Fruit fly (Drosophila melanogaster) S2 (cell line): Measurements from ENCODE around the gene CG4617.

ENCODE experiments used
- CG8478 ChIP-seq: fragments of >200 bp; optimal IDR thresholded peaks from 2 replicates; lab custom pipeline; 2018
- CTCF ChIP-seq, 2 experiments: fragments of >200 bp; optimal IDR thresholded peaks; 2 replicates each; lab custom pipeline; 2018

DNA sequence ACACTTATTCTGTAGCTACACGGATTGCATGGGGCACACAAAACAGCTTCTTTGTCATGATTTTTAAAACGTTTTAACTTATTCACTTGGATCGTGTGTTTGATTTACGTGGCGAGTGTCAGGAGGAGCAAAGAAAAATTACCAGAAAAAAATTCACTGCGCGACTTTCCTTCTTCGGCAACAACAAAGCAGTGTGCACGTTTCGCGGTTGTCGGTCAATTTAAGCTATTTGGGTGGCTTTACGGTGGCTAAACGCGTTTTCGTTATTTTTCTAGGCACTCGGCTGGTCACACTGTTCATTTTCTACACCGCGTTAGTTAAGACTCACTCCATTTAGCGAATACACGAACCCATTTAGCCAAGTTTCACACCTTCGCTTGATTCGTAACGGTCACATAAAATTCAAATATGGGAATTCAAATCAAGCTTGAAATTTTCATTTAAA is 6.4 kb downstream of the CG4617 start, which contains the start of gene Sxl:
- TF ChIP-seq CTCF (optimal IDR thresholded peaks at IDR 0.05; lab: Kevin White, UChicago) (peak; percentile 50 to 69), CG8478 (lab: Kevin White, UChicago) (no peak)
